Comparison of ENCODE assay signal across 1 fruit fly cellular context in the genomic region with DNA sequence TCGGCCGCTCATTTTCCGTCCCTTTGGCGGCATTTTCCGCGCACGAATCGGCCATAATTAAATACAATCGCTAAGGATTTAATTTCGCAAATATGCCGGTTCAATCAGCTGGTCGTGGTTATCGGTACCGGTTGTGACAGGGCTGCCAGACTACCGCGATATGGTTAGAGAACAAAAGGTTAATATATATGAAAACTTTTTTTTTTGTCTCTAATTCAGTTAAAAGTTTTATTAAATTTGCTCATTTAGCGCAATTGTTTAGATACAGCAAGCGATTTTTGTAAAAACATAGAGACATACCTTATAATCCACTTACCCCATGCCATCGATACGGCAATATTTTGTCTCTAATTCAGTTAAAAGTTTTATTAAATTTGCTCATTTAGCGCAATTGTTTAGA.
TF ChIP-seq lines count a peak whose summit lies in the region.
"Not testable (repeated sequence)": the region's sequence is repeated elsewhere in the genome, so short reads cannot be mapped to it uniquely, and the experiment has no call there.

No protein-coding gene starts in this region.

TF ChIP-seq in whole organism, embryonic, 481 proteins besides CTCF, POLR2A, EP300 and RAD21 (continued from another document):
- peak; percentile 45; the same call in 1 of the 2 replicates for TF ChIP-seq CG17328 (GFP tag; IDR thresholded peaks at IDR 0.05; lab: Robert Waterston, UW)
- peak; percentile 27; the same call in 1 of the 2 replicates for TF ChIP-seq CG32767 (GFP tag; IDR thresholded peaks at IDR 0.05; lab: Robert Waterston, UW)
- peak; percentile 51; the same call in 1 of the 2 replicates for TF ChIP-seq CG4730 (GFP tag; IDR thresholded peaks at IDR 0.05; lab: Robert Waterston, UW)
- peak; percentile 23; the same call in 1 of the 2 replicates for TF ChIP-seq NFAT (GFP tag; IDR thresholded peaks at IDR 0.05; lab: Robert Waterston, UW)
- TF ChIP-seq ase (GFP tag; IDR thresholded peaks at IDR 0.05; lab: Robert Waterston, UW): 0 out of 3 replicates have a peak, but pooled peaks have one; percentile 14
- peak; percentile 79 for TF ChIP-seq slbo (GFP tag; IDR thresholded peaks at IDR 0.05; lab: Robert Waterston, UW)
- TF ChIP-seq CG9215 (GFP tag; IDR thresholded peaks at IDR 0.05; lab: Robert Waterston, UW): peak; percentile 54
- 0 out of 2 replicates have a peak, but pooled peaks have one; percentile 39 for TF ChIP-seq wdn (GFP tag; IDR thresholded peaks at IDR 0.05; lab: Robert Waterston, UW)
- peak; percentile 48; the same call in 1 of the 2 replicates for TF ChIP-seq Xrp1 (GFP tag; IDR thresholded peaks at IDR 0.05; lab: Robert Waterston, UW)
- TF ChIP-seq CG11085 (GFP tag; IDR thresholded peaks at IDR 0.05; lab: Robert Waterston, UW): 0 out of 2 replicates have a peak, but pooled peaks have one; percentile 35
- peak; percentile 81 for TF ChIP-seq row (GFP tag; IDR thresholded peaks at IDR 0.05; lab: Robert Waterston, UW)
- TF ChIP-seq CG14014 (GFP tag; IDR thresholded peaks at IDR 0.05; lab: Robert Waterston, UW): peak; percentile 51
- TF ChIP-seq otp (GFP tag; IDR thresholded peaks at IDR 0.05; lab: Robert Waterston, UW): 0 out of 3 replicates have a peak, but pooled peaks have one; percentile 47
- TF ChIP-seq CG4404 (GFP tag; IDR thresholded peaks at IDR 0.05; lab: Robert Waterston, UW): peak; percentile 40; the same call in 1 of the 2 replicates
- peak; percentile 67; the same call in 1 of the 2 replicates for TF ChIP-seq Taf1 (GFP tag; IDR thresholded peaks at IDR 0.05; lab: Robert Waterston, UW)
- 0 out of 2 replicates have a peak, but pooled peaks have one; percentile 18 for TF ChIP-seq seq (GFP tag; IDR thresholded peaks at IDR 0.05; lab: Robert Waterston, UW)
- TF ChIP-seq peb (GFP tag; IDR thresholded peaks at IDR 0.05; lab: Robert Waterston, UW): peak; percentile 42; the same call in 1 of the 2 replicates
- peak; percentile 43; the same call in 1 of the 4 replicates for TF ChIP-seq Gug (GFP tag; IDR thresholded peaks at IDR 0.05; lab: Robert Waterston, UW)
- peak; percentile 71 for TF ChIP-seq CG34422 (GFP tag; IDR thresholded peaks at IDR 0.05; lab: Robert Waterston, UW)
- peak; percentile 34; the same call in 1 of the 2 replicates for TF ChIP-seq E2f2 (GFP tag; IDR thresholded peaks at IDR 0.05; lab: Robert Waterston, UW)
- 0 out of 3 replicates have a peak, but pooled peaks have one; percentile 37 for TF ChIP-seq ci (GFP tag; IDR thresholded peaks at IDR 0.05; lab: Robert Waterston, UW)
- 0 out of 2 replicates have a peak, but pooled peaks have one; percentile 20 for TF ChIP-seq ssp (GFP tag; IDR thresholded peaks at IDR 0.05; lab: Robert Waterston, UW)
- TF ChIP-seq CG6272 (GFP tag; IDR thresholded peaks at IDR 0.05; lab: Robert Waterston, UW): peak; percentile 63
- TF ChIP-seq pzg (GFP tag; optimal IDR thresholded peaks at IDR 0.05; lab: Kevin White, UChicago): peak; percentile 10
- TF ChIP-seq prd, pan (optimal IDR thresholded peaks at IDR 0.05; lab: Kevin White, UChicago): not testable (repeated sequence)
- TF ChIP-seq prd (GFP tag; IDR thresholded peaks at IDR 0.05; lab: Robert Waterston, UW): peak; percentile 81
- peak in 1 of 2 experiments; percentile 68 for TF ChIP-seq pan (GFP tag; optimal IDR thresholded peaks at IDR 0.05 in 1 of 2, IDR thresholded peaks at IDR 0.05 in 1 of 2)
- peak; percentile 69 for TF ChIP-seq vvl (GFP tag; IDR thresholded peaks at IDR 0.05; lab: Robert Waterston, UW)
- 0 out of 2 replicates have a peak, but pooled peaks have one; percentile 25 for TF ChIP-seq Awh (GFP tag; IDR thresholded peaks at IDR 0.05; lab: Robert Waterston, UW)
- peak; percentile 21; the same call in 1 of the 2 replicates for TF ChIP-seq gsb (GFP tag; IDR thresholded peaks at IDR 0.05; lab: Robert Waterston, UW)
- TF ChIP-seq Ets65A (GFP tag; lab: Kevin White, UChicago): peak; percentile 58
- peak; percentile 16; the same call in 1 of the 3 replicates for TF ChIP-seq CG7357 (GFP tag; IDR thresholded peaks at IDR 0.05; lab: Robert Waterston, UW)
- peak; percentile 13 for TF ChIP-seq BEAF-32 (GFP tag; optimal IDR thresholded peaks at IDR 0.05; lab: Kevin White, UChicago)
- peak; percentile 59; the same call in 1 of the 3 replicates for TF ChIP-seq zfh1 (GFP tag; IDR thresholded peaks at IDR 0.05; lab: Robert Waterston, UW)
- 0 out of 2 replicates have a peak, but pooled peaks have one; percentile 29 for TF ChIP-seq unc-4 (GFP tag; IDR thresholded peaks at IDR 0.05; lab: Robert Waterston, UW; ENCODE audit: partially characterized antibody)
- TF ChIP-seq HLH3B (GFP tag; IDR thresholded peaks at IDR 0.05; lab: Robert Waterston, UW): peak; percentile 45; the same call in 1 of the 2 replicates
- TF ChIP-seq sob (GFP tag; IDR thresholded peaks at IDR 0.05; lab: Robert Waterston, UW): peak; percentile 70
- TF ChIP-seq CG31224 (GFP tag; IDR thresholded peaks at IDR 0.05; lab: Robert Waterston, UW): peak; percentile 46
- TF ChIP-seq CG9932 (GFP tag; IDR thresholded peaks at IDR 0.05; lab: Robert Waterston, UW): peak; percentile 66
- peak; percentile 52; the same call in 1 of the 2 replicates for TF ChIP-seq CG11247 (GFP tag; IDR thresholded peaks at IDR 0.05; lab: Robert Waterston, UW)
- peak; percentile 36; the same call in 1 of the 2 replicates for TF ChIP-seq E2f1 (GFP tag; IDR thresholded peaks at IDR 0.05; lab: Robert Waterston, UW)
- peak; percentile 68 for TF ChIP-seq lmd (GFP tag; IDR thresholded peaks at IDR 0.05; lab: Robert Waterston, UW)
- TF ChIP-seq Ada2b (GFP tag; IDR thresholded peaks at IDR 0.05; lab: Robert Waterston, UW): peak; percentile 71
- peak; percentile 90 for TF ChIP-seq CG6689 (GFP tag; IDR thresholded peaks at IDR 0.05; lab: Robert Waterston, UW)
- peak; percentile 64; the same call in 1 of the 2 replicates for TF ChIP-seq ranshi (GFP tag; IDR thresholded peaks at IDR 0.05; lab: Robert Waterston, UW)
- peak; percentile 53; the same call in 1 of the 2 replicates for TF ChIP-seq H2.0 (GFP tag; IDR thresholded peaks at IDR 0.05; lab: Robert Waterston, UW)
- peak; percentile 46 for TF ChIP-seq CG3847 (GFP tag; IDR thresholded peaks at IDR 0.05; lab: Robert Waterston, UW)
- 0 out of 3 replicates have a peak, but pooled peaks have one; percentile 50 for TF ChIP-seq H15 (GFP tag; IDR thresholded peaks at IDR 0.05; lab: Robert Waterston, UW)
- TF ChIP-seq Drgx (GFP tag; IDR thresholded peaks at IDR 0.05; lab: Robert Waterston, UW): peak; percentile 39; the same call in 1 of the 2 replicates
- peak; percentile 48; the same call in 1 of the 2 replicates for TF ChIP-seq stc (GFP tag; IDR thresholded peaks at IDR 0.05; lab: Robert Waterston, UW)
- TF ChIP-seq CG10959 (GFP tag; IDR thresholded peaks at IDR 0.05; lab: Robert Waterston, UW): 0 out of 2 replicates have a peak, but pooled peaks have one; percentile 24
- TF ChIP-seq CG1024 (GFP tag; IDR thresholded peaks at IDR 0.05; lab: Robert Waterston, UW): peak; percentile 51
- peak; percentile 60 for TF ChIP-seq Oaz (GFP tag; IDR thresholded peaks at IDR 0.05; lab: Robert Waterston, UW)
- peak; percentile 58; the same call in 2 of the 3 replicates for TF ChIP-seq dysf (GFP tag; IDR thresholded peaks at IDR 0.05; lab: Robert Waterston, UW)
- peak; percentile 68 for TF ChIP-seq sisA (GFP tag; IDR thresholded peaks at IDR 0.05; lab: Robert Waterston, UW)
- TF ChIP-seq CG14667 (GFP tag; IDR thresholded peaks at IDR 0.05; lab: Robert Waterston, UW): peak; percentile 52
- TF ChIP-seq Dref (GFP tag; IDR thresholded peaks at IDR 0.05; lab: Robert Waterston, UW): peak; percentile 51
- TF ChIP-seq Aef1 (GFP tag; IDR thresholded peaks at IDR 0.05; lab: Robert Waterston, UW): peak; percentile 60
- TF ChIP-seq CG10366 (GFP tag; IDR thresholded peaks at IDR 0.05; lab: Robert Waterston, UW): peak; percentile 62
- TF ChIP-seq Nf-YA (GFP tag; IDR thresholded peaks at IDR 0.05; lab: Robert Waterston, UW): peak; percentile 32; the same call in 1 of the 2 replicates
- peak; percentile 42; the same call in 1 of the 2 replicates for TF ChIP-seq al (GFP tag; IDR thresholded peaks at IDR 0.05; lab: Robert Waterston, UW)
- TF ChIP-seq CG14050 (GFP tag; IDR thresholded peaks at IDR 0.05; lab: Robert Waterston, UW): peak; percentile 27; the same call in 1 of the 3 replicates
- 0 out of 3 replicates have a peak, but pooled peaks have one; percentile 18 for TF ChIP-seq CG2889 (GFP tag; IDR thresholded peaks at IDR 0.05; lab: Robert Waterston, UW)
- TF ChIP-seq crp (GFP tag; optimal IDR thresholded peaks at IDR 0.05; lab: Kevin White, UChicago): peak in 1 of 2 experiments; percentile 73
- 0 out of 3 replicates have a peak, but pooled peaks have one; percentile 57 for TF ChIP-seq CG11456 (GFP tag; IDR thresholded peaks at IDR 0.05; lab: Robert Waterston, UW)
